ENCODE assay signal across 4 fruit fly cellular contexts in genomic region chr2L:7150775-7151174, dm6.
TF ChIP-seq lines count a peak whose summit lies in the region.

No protein-coding gene starts in this region.

- no peak for TF ChIP-seq CTCF in whole organism, embryonic (GFP tag; optimal IDR thresholded peaks at IDR 0.05; lab: Kevin White, UChicago)

TF ChIP-seq in whole organism, embryonic, 481 proteins besides CTCF, POLR2A, EP300 and RAD21 (continues in another document):
- no peak for TF ChIP-seq chn (GFP tag; optimal IDR thresholded peaks at IDR 0.05; lab: Kevin White, UChicago)
- no peak for TF ChIP-seq CG15479 (GFP tag; optimal IDR thresholded peaks at IDR 0.05; lab: Kevin White, UChicago)
- peak; percentile 31 for TF ChIP-seq CG10267 (tag; optimal IDR thresholded peaks at IDR 0.05; lab: Kevin White, UChicago)
- no peak for TF ChIP-seq kay (GFP tag; optimal IDR thresholded peaks at IDR 0.05; lab: Kevin White, UChicago)
- TF ChIP-seq az2 (GFP tag; optimal IDR thresholded peaks at IDR 0.05; lab: Kevin White, UChicago): peak; percentile 18
- TF ChIP-seq ase (GFP tag; IDR thresholded peaks at IDR 0.05; lab: Robert Waterston, UW): 0 out of 3 replicates have a peak, but pooled peaks have one; percentile 14
- TF ChIP-seq cwo (GFP tag; optimal IDR thresholded peaks at IDR 0.05; lab: Kevin White, UChicago): no peak
- TF ChIP-seq danr (GFP tag; IDR thresholded peaks at IDR 0.05; lab: Robert Waterston, UW): 0 out of 2 replicates have a peak, but pooled peaks have one; percentile 15
- no peak for TF ChIP-seq CG6254 (GFP tag; optimal IDR thresholded peaks at IDR 0.05; lab: Kevin White, UChicago)
- TF ChIP-seq Hr51 (GFP tag; optimal IDR thresholded peaks at IDR 0.05; lab: Kevin White, UChicago): peak in 1 of 2 experiments; percentile 80
- no peak for TF ChIP-seq CG4854 (GFP tag; optimal IDR thresholded peaks at IDR 0.05; lab: Kevin White, UChicago)
- TF ChIP-seq Awh (GFP tag; IDR thresholded peaks at IDR 0.05; lab: Robert Waterston, UW): peak; percentile 54; the same call in 1 of the 2 replicates
- TF ChIP-seq stwl (tag; optimal IDR thresholded peaks at IDR 0.05; lab: Kevin White, UChicago): no peak
- TF ChIP-seq unpg (GFP tag; optimal IDR thresholded peaks at IDR 0.05; lab: Kevin White, UChicago): peak; percentile 75
- no peak for TF ChIP-seq Antp (GFP tag; optimal IDR thresholded peaks at IDR 0.05; lab: Kevin White, UChicago)
- TF ChIP-seq nau (GFP tag; optimal IDR thresholded peaks at IDR 0.05; lab: Kevin White, UChicago): no peak
- TF ChIP-seq CG10209 (GFP tag; optimal IDR thresholded peaks at IDR 0.05; lab: Kevin White, UChicago): peak; percentile 51
- TF ChIP-seq Deaf1 (tag; optimal IDR thresholded peaks at IDR 0.05; lab: Kevin White, UChicago): peak; percentile 37
- no peak for TF ChIP-seq H15 (GFP tag; IDR thresholded peaks at IDR 0.05; lab: Robert Waterston, UW)
- TF ChIP-seq CG30403 (GFP tag; optimal IDR thresholded peaks at IDR 0.05; lab: Kevin White, UChicago): peak; percentile 15
- peak; percentile 27 for TF ChIP-seq Vsx1 (GFP tag; optimal IDR thresholded peaks at IDR 0.05; lab: Kevin White, UChicago)
- peak; percentile 13 for TF ChIP-seq odd (GFP tag; optimal IDR thresholded peaks at IDR 0.05; lab: Kevin White, UChicago)

TF ChIP-seq in whole organism, prepupa, 60 proteins besides CTCF, POLR2A, EP300 and RAD21:
- peak; percentile 57 for TF ChIP-seq Ets96B (tag; optimal IDR thresholded peaks at IDR 0.05; lab: Kevin White, UChicago)
- TF ChIP-seq CG10631 (GFP tag; optimal IDR thresholded peaks at IDR 0.05; lab: Kevin White, UChicago): peak; percentile 43
- TF ChIP-seq achi (GFP tag; optimal IDR thresholded peaks at IDR 0.05; lab: Kevin White, UChicago): peak; percentile 37
- TF ChIP-seq Eip78C (GFP tag; lab: Kevin White, UChicago): peak; percentile 66
- 0 out of 3 replicates have a peak, but pooled peaks have one; percentile 35 for TF ChIP-seq CG6163 (GFP tag; IDR thresholded peaks at IDR 0.05; lab: Robert Waterston, UW)
- TF ChIP-seq OdsH (GFP tag; optimal IDR thresholded peaks at IDR 0.05; lab: Kevin White, UChicago): peak; percentile 20
- TF ChIP-seq CG32006 (GFP tag; optimal IDR thresholded peaks at IDR 0.05; lab: Kevin White, UChicago): peak; percentile 37
- TF ChIP-seq esn (GFP tag; optimal IDR thresholded peaks at IDR 0.05; lab: Kevin White, UChicago): peak; percentile 30
- peak; percentile 21 for TF ChIP-seq CG9139 (GFP tag; optimal IDR thresholded peaks at IDR 0.05; lab: Kevin White, UChicago)
- no peak for TF ChIP-seq svp (GFP tag; lab: Kevin White, UChicago)
- TF ChIP-seq fkh (GFP tag; optimal IDR thresholded peaks at IDR 0.05; lab: Kevin White, UChicago): no peak
- TF ChIP-seq spab (GFP tag; optimal IDR thresholded peaks at IDR 0.05; lab: Kevin White, UChicago): no peak
- TF ChIP-seq CG10669 (GFP tag; optimal IDR thresholded peaks at IDR 0.05; lab: Kevin White, UChicago): no peak
- TF ChIP-seq CG34406 (GFP tag; optimal IDR thresholded peaks at IDR 0.05; lab: Kevin White, UChicago): peak; percentile 28
- TF ChIP-seq CG8119 (GFP tag; IDR thresholded peaks at IDR 0.05; lab: Robert Waterston, UW): peak; percentile 70
- TF ChIP-seq dsx (GFP tag; optimal IDR thresholded peaks at IDR 0.05; lab: Kevin White, UChicago; ENCODE audit: poor library complexity, severe bottlenecking): peak; percentile 51
- peak; percentile 61 for TF ChIP-seq CG15336 (GFP tag; IDR thresholded peaks at IDR 0.05; lab: Robert Waterston, UW)
- TF ChIP-seq acj6 (GFP tag; optimal IDR thresholded peaks at IDR 0.05; lab: Kevin White, UChicago): peak; percentile 19
- TF ChIP-seq CG8632 (GFP tag; optimal IDR thresholded peaks at IDR 0.05; lab: Kevin White, UChicago): peak; percentile 36
- TF ChIP-seq ss (GFP tag; optimal IDR thresholded peaks at IDR 0.05; lab: Kevin White, UChicago): peak; percentile 10 to 21
- TF ChIP-seq CG6854 (GFP tag; optimal IDR thresholded peaks at IDR 0.05; lab: Kevin White, UChicago): no peak
TF ChIP-seq in whole organism, prepupa: peak in this region for 16.

TF ChIP-seq in whole organism, pupa, 21 proteins besides CTCF, POLR2A, EP300 and RAD21:
- TF ChIP-seq CG4496 (GFP tag; IDR thresholded peaks at IDR 0.05; lab: Robert Waterston, UW) (peak; percentile 60; the same call in 1 of the 3 replicates), CG8159 (tag; optimal IDR thresholded peaks at IDR 0.05; lab: Kevin White, UChicago) (peak; percentile 43), CG34367 (tag; optimal IDR thresholded peaks at IDR 0.05; lab: Kevin White, UChicago) (peak; percentile 19), CG9948 (tag; optimal IDR thresholded peaks at IDR 0.05; lab: Kevin White, UChicago) (peak; percentile 40), CG32121 (GFP tag; IDR thresholded peaks at IDR 0.05; lab: Robert Waterston, UW) (no peak), EcR (GFP tag; optimal IDR thresholded peaks at IDR 0.05; lab: Kevin White, UChicago) (no peak), CG15710 (tag; optimal IDR thresholded peaks at IDR 0.05; lab: Kevin White, UChicago) (peak; percentile 67), CG14655 (GFP tag; optimal IDR thresholded peaks at IDR 0.05; lab: Kevin White, UChicago) (peak; percentile 21)
TF ChIP-seq in whole organism, pupa: peak in this region for 6.

TF ChIP-seq in whole organism, wandering third instar larva, 38 proteins besides CTCF, POLR2A, EP300 and RAD21:
- peak; percentile 25 for TF ChIP-seq psq (GFP tag; optimal IDR thresholded peaks at IDR 0.05; lab: Kevin White, UChicago)
- peak; percentile 16 for TF ChIP-seq HLH106 (tag; optimal IDR thresholded peaks at IDR 0.05; lab: Kevin White, UChicago)
- peak; percentile 56 for TF ChIP-seq Sp1 (GFP tag; optimal IDR thresholded peaks at IDR 0.05; lab: Kevin White, UChicago)
- TF ChIP-seq OdsH (GFP tag; optimal IDR thresholded peaks at IDR 0.05; lab: Kevin White, UChicago): peak; percentile 7
- no peak for TF ChIP-seq CG32264 (GFP tag; optimal IDR thresholded peaks at IDR 0.05; lab: Kevin White, UChicago)

Comparison
In these comparisons a context has a peak if more than half of its experiments do, and no peak if none do; other contexts are left out.
1. Of the 7 proteins assayed by ChIP-seq in both whole organism, embryonic and whole organism, prepupa: peak only in whole organism, embryonic: Blimp-1 and Sox102F; only in whole organism, prepupa: none; in both: none; in neither: 5.